Worm (Caenorhabditis elegans) whole organism, early embryonic: ENCODE measurements around the gene F01G4.4.

ENCODE experiments used
- B0310.2 ChIP-seq: sonication (generic microtip); optimal IDR thresholded peaks from 2 replicates; lab custom pipeline; 2016; ENCODE audit warnings: mild to moderate bottlenecking, missing genetic modification characterization, missing compliant biosample characterization
- F13C5.2 ChIP-seq: sonication (generic microtip); optimal IDR thresholded peaks from 2 replicates; lab custom pipeline; 2017; ENCODE audit warnings: mild to moderate bottlenecking, missing genetic modification characterization, inconsistent platforms, missing compliant biosample characterization
- aly-1 ChIP-seq: sonication (generic microtip); optimal IDR thresholded peaks from 2 replicates; lab custom pipeline; 2016; ENCODE audit warnings: missing genetic modification characterization, missing compliant biosample characterization
- ama-1 ChIP-seq: fragments of 150-350 bp; optimal IDR thresholded peaks from 2 replicates; lab custom pipeline; 2014
- ceh-13 ChIP-seq: fragments of 200-800 bp; sonication (Bioruptor generic); optimal IDR thresholded peaks from 2 replicates; lab custom pipeline; 2018; ENCODE audit warnings: mild to moderate bottlenecking, missing genetic modification characterization, missing compliant biosample characterization
- ceh-36 ChIP-seq: sonication (generic microtip); optimal IDR thresholded peaks from 2 replicates; lab custom pipeline; 2016; ENCODE audit warnings: missing genetic modification characterization, inconsistent platforms, missing compliant biosample characterization
- ets-7 ChIP-seq: sonication (generic microtip); optimal IDR thresholded peaks from 2 replicates; lab custom pipeline; 2016; ENCODE audit warnings: missing genotype, missing genetic modification characterization, missing compliant biosample characterization
- flt-1 ChIP-seq: fragments of 200-800 bp; sonication (Bioruptor generic); IDR thresholded peaks from 2 replicates; pipeline ENCODE4 v1.3.6; 2022; ENCODE audit warnings: missing genetic modification characterization, missing compliant biosample characterization
- hmbx-1 ChIP-seq: sonication (generic microtip); optimal IDR thresholded peaks from 2 replicates; lab custom pipeline; 2016; ENCODE audit warnings: mild to moderate bottlenecking, missing genetic modification characterization, missing compliant biosample characterization
- hmg-4 ChIP-seq: fragments of 200-800 bp; sonication (Bioruptor generic); optimal IDR thresholded peaks from 2 replicates; lab custom pipeline; 2018; ENCODE audit warnings: mild to moderate bottlenecking, missing genetic modification characterization, missing compliant biosample characterization
- hnd-1 ChIP-seq: sonication (generic microtip); optimal IDR thresholded peaks from 2 replicates; lab custom pipeline; 2016; ENCODE audit warnings: missing genetic modification characterization, missing compliant biosample characterization
- pes-1 ChIP-seq: fragments of 200-800 bp; sonication (Bioruptor generic); IDR thresholded peaks from 2 replicates; pipeline ENCODE4 v1.3.6; 2022; ENCODE audit warnings: missing genetic modification reagents, missing genetic modification characterization, missing compliant biosample characterization
- scrt-1 ChIP-seq: fragments of 200-800 bp; sonication (Bioruptor generic); IDR thresholded peaks from 2 replicates; pipeline ENCODE4 v1.3.6; 2022; ENCODE audit warnings: missing genetic modification characterization, missing compliant biosample characterization
- sea-1 ChIP-seq: fragments of 200-800 bp; sonication (Bioruptor generic); conservative IDR thresholded peaks from 2 replicates; pipeline ENCODE4 v1.3.6; 2022; ENCODE audit warnings: missing genetic modification characterization, missing compliant biosample characterization
- tbx-11 ChIP-seq: fragments of 200-800 bp; sonication (Bioruptor generic); IDR thresholded peaks from 2 replicates; pipeline ENCODE4 v1.3.6; 2022; ENCODE audit warnings: missing genetic modification characterization, missing compliant biosample characterization
- tbx-37 ChIP-seq: fragments of 200-800 bp; sonication (Bioruptor generic); conservative IDR thresholded peaks from 2 replicates; pipeline ENCODE4 v1.3.6; 2022; ENCODE audit warnings: missing genetic modification reagents, missing genetic modification characterization, missing compliant biosample characterization
- tra-4 ChIP-seq: sonication (generic microtip); optimal IDR thresholded peaks from 2 replicates; lab custom pipeline; 2017; ENCODE audit warnings: missing genetic modification characterization, missing compliant biosample characterization

F01G4.4 gene

ce11 chrIV:11125200-11125599 is 17.9 kb upstream of the F01G4.4 start:
- TF ChIP-seq F13C5.2 (peak; percentile 6), scrt-1 (no peak)

ce11 chrIV:11125604-11126003 is 17.5 kb upstream of the F01G4.4 start:
- TF ChIP-seq sea-1 (GFP tag; lab: Robert Waterston, UW), result no peak
- no peak for TF ChIP-seq ceh-13
- no peak for TF ChIP-seq ceh-36 (tag; lab: Kevin White, UChicago)

DNA sequence TGAATTAATAATTGTTTCAGACTA is 17.3 kb upstream of the F01G4.4 start, which contains the start of gene swsn-4:
swsn-4 (plus strand) TSS at position 21 of the 24 bp plus-strand sequence.
- TF ChIP-seq B0310.2 (tag; lab: Kevin White, UChicago), result no peak
- no peak for TF ChIP-seq hmg-4 (GFP tag; lab: Kevin White, UChicago)

DNA sequence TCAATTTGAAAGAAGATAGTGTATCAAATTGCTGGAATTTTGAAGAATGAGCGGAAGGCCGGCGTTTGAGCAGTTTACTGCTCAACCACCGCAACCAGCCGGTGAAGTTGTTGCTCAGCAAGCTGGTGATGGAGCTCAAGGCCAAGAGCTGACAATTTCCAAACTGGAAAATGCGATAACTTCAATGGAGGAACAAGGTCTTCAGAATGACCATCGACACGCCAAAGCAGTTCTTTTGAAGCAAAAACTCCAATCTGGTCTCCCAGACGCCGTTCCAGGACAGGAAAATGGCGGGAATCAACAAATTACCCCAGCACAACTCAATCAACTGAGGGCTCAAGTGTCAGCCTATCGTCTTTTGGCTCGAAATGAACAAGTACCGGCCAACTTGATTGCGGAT is 17.1 kb upstream of the F01G4.4 start:
- TF ChIP-seq flt-1 (GFP tag; lab: Robert Waterston, UW) (no peak), hmg-4 (GFP tag; lab: Kevin White, UChicago) (no peak), ama-1 (lab: Kevin White, UChicago) (no peak), ceh-36 (tag; lab: Kevin White, UChicago) (no peak), hmbx-1 (tag; lab: Kevin White, UChicago) (no peak), scrt-1 (no peak), tbx-11 (GFP tag; lab: Robert Waterston, UW) (no peak), tbx-37 (GFP tag; lab: Robert Waterston, UW) (no peak), ceh-13 (no peak), ets-7 (tag; lab: Kevin White, UChicago) (no peak), F13C5.2 (no peak), sea-1 (GFP tag; lab: Robert Waterston, UW) (no peak)

DNA sequence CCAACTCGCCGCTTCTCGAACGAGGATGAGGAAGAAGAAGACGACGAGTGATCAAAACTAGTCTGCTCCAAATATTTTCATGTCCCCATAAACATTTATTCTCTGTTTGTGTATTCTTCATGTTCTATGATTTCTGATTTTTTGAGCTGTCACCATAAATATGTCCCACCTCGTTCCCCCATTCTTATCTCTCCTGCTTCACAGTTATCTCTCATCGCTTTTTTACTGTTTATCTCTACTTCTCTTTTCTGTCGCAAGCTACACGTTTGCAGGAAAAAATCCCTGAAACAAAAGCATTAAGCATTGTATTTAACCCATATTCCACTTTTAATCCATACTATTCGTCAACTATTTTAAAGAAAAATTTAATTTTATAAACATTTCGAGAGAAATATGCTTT is 12.4 kb upstream of the F01G4.4 start:
- TF ChIP-seq pes-1 (GFP tag; lab: Robert Waterston, UW), result no peak

DNA sequence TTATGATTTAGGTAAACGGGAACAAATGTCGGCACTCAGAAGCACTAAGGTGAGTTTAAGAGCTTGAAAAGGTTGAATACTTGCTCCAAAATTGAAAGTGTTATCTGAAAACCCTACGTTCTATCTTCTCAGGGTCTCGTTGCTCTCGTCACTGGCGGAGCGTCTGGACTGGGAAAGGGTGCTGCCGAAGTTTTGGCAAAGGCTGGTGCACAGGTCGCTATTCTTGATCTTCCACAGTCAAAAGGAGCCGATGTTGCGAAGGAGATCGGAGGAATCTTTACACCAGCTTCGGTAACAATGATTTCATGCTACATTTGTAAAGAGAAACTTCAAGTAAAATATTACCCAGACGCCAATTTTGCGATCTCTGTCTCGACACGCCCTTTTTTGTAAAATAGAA is 11.9 kb upstream of the F01G4.4 start, which contains the start of gene ard-1:
ard-1 (plus strand) TSS at position 12 of the 400 bp plus-strand sequence.
- TF ChIP-seq B0310.2 (tag; lab: Kevin White, UChicago) (peak; percentile 63), ama-1 (lab: Kevin White, UChicago) (peak; percentile 90), tra-4 (no peak)

DNA sequence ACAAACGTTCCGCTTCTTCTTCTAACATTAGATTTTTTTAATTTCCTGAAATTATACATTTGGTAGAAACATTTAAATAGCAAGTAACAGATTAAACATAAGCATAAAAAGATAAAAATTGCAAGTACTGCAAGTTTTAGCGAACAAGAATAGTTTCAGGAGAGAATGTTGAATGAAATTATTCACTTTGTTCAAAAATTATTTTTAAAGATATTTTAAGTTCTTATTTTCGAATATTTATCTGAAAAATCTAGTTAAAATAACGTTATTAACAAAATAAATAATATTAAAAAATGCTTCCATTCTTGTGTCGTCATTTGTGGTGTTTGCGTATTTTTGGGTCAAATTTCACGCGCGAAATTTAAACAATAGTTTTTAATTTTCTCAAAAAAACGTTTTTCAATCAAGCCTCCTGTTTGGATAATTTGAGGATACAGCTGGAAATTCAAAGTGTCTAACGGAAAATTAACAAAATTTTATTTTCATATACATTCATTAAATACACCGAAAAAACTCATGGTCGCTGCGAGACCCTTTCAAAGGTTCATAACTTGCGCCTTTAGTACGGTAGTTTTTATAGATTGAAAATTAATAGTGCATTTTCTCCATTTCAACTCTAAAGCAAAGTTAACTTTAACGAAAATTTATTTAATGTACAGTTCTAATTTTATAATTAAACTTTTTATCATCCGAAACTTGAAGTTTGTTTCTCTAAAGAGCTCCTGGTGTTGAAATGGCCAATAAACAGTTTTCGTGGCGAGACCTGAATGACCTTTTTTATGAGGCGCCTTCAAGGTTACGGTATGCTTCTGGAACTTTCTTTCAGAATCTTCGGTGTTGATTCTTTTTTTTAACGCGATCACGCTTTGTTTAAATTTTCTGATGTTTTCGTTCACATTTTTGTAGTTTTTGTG is 574 bp upstream of the F01G4.4 start, which contains the start of gene skih-2:
skih-2 (minus strand) TSS at position 51 of the 914 bp plus-strand sequence.
- TF ChIP-seq hmbx-1 (tag; lab: Kevin White, UChicago) (no peak), flt-1 (GFP tag; lab: Robert Waterston, UW) (no peak), hmg-4 (GFP tag; lab: Kevin White, UChicago) (no peak), tbx-11 (GFP tag; lab: Robert Waterston, UW) (no peak), ceh-13 (no peak), hnd-1 (tag; lab: Kevin White, UChicago) (no peak), sea-1 (GFP tag; lab: Robert Waterston, UW) (no peak), pes-1 (GFP tag; lab: Robert Waterston, UW) (no peak), aly-1 (tag; lab: Kevin White, UChicago) (no peak), ets-7 (tag; lab: Kevin White, UChicago) (no peak), ama-1 (lab: Kevin White, UChicago) (no peak), ceh-36 (tag; lab: Kevin White, UChicago) (no peak), tra-4 (no peak), tbx-37 (GFP tag; lab: Robert Waterston, UW) (no peak), F13C5.2 (no peak), scrt-1 (no peak), B0310.2 (tag; lab: Kevin White, UChicago) (no peak)

DNA sequence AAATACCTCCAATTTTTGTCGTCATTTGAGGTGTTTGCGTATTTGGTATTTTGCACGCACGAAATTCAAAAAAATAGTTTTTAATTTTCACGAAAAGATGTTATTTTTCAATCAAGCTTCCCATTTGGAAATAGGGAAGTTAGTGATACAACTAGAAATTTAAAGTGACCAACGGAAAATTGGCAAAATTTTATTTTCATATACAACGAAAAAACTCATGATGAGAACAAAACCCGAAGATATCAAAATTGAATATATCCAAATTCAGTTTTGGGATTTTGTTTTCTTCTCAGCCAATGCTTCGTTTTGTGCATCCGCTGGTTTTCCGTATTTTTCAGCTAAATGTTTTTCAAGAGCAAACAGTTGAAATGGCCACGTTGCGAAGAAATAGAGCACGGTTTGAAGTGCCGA is 2.8 kb downstream of the F01G4.4 start:
- TF ChIP-seq ceh-13, result no peak
- TF ChIP-seq sea-1 (GFP tag; lab: Robert Waterston, UW), result no peak

- no peak for TF ChIP-seq ceh-13
- no peak for TF ChIP-seq tra-4
- no peak for TF ChIP-seq aly-1 (tag; lab: Kevin White, UChicago)
- TF ChIP-seq hmg-4 (GFP tag; lab: Kevin White, UChicago), result no peak
- no peak for TF ChIP-seq hmbx-1 (tag; lab: Kevin White, UChicago)
- TF ChIP-seq tbx-11 (GFP tag; lab: Robert Waterston, UW), result no peak
- TF ChIP-seq scrt-1, result no peak
- no peak for TF ChIP-seq hnd-1 (tag; lab: Kevin White, UChicago)
- TF ChIP-seq ets-7 (tag; lab: Kevin White, UChicago), result no peak
- no peak for TF ChIP-seq ama-1 (lab: Kevin White, UChicago)
- TF ChIP-seq pes-1 (GFP tag; lab: Robert Waterston, UW), result no peak
- TF ChIP-seq F13C5.2, result no peak
- no peak for TF ChIP-seq sea-1 (GFP tag; lab: Robert Waterston, UW)
- no peak for TF ChIP-seq B0310.2 (tag; lab: Kevin White, UChicago)
- no peak for TF ChIP-seq tbx-37 (GFP tag; lab: Robert Waterston, UW)
- no peak for TF ChIP-seq flt-1 (GFP tag; lab: Robert Waterston, UW)
Measured at ce11 chrIV:11146492-11146891, 3.3 kb downstream of the F01G4.4 start.
